Fruit fly (Drosophila melanogaster): Measurements from ENCODE around the gene Hacd1.
A peak's percentile ranks its signal among the peaks of the same experiment; 100 is the strongest.

Hacd1 gene

DNA sequence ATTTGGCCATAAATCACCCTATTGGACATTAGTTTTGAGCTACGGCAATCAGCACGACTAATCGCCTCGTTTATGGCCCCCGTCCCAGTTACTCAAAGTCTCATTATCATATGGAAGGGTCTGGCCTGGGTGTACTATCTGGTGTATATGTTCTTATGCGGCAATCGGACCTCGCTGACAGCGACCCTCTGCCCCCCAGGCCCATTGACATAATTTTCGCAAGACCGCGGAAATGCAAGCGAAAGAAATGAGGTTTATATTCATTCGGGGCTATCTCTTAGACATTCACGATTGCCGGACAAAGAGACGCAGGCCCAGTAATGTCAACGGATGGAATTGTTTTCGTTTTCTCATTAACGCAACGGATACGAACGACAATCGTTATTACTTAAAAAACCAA is 26.7 kb upstream of the Hacd1 start:
- peak; percentile 41 for TF ChIP-seq Sox14 (GFP tag; optimal IDR thresholded peaks at IDR 0.05)
- no peak for TF ChIP-seq salr (GFP tag; optimal IDR thresholded peaks at IDR 0.05)
- TF ChIP-seq vri (GFP tag; optimal IDR thresholded peaks at IDR 0.05): peak; percentile 80
- TF ChIP-seq Eip78C (GFP tag): peak; percentile 10
- TF ChIP-seq Sox15 (GFP tag; optimal IDR thresholded peaks at IDR 0.05): no peak
- TF ChIP-seq svp (GFP tag): peak; percentile 99
- no peak for TF ChIP-seq CG10631 (GFP tag; optimal IDR thresholded peaks at IDR 0.05)

dm6 chr2L:12028102-12028501 is 26.0 kb upstream of the Hacd1 start:
- TF ChIP-seq CG1621 (tag; optimal IDR thresholded peaks at IDR 0.05): no peak
- no peak for TF ChIP-seq fd85E (GFP tag; optimal IDR thresholded peaks at IDR 0.05)
- TF ChIP-seq Smox (GFP tag; optimal IDR thresholded peaks at IDR 0.05): no peak
- TF ChIP-seq OdsH (GFP tag; optimal IDR thresholded peaks at IDR 0.05): no peak
- no peak for TF ChIP-seq CG6276 (GFP tag; optimal IDR thresholded peaks at IDR 0.05)
- TF ChIP-seq Met (GFP tag; optimal IDR thresholded peaks at IDR 0.05): peak; percentile 22
- no peak for TF ChIP-seq CG11902 (GFP tag; optimal IDR thresholded peaks at IDR 0.05)
- peak; percentile 2 for TF ChIP-seq topi (GFP tag; optimal IDR thresholded peaks at IDR 0.05)
- TF ChIP-seq Hr4 (GFP tag; optimal IDR thresholded peaks at IDR 0.05): no peak
- TF ChIP-seq CG6808 (GFP tag; optimal IDR thresholded peaks at IDR 0.05): no peak
- TF ChIP-seq Eip93F (GFP tag; optimal IDR thresholded peaks at IDR 0.05): no peak
- no peak for TF ChIP-seq salr (GFP tag; optimal IDR thresholded peaks at IDR 0.05)
- no peak for TF ChIP-seq CG10669 (GFP tag; optimal IDR thresholded peaks at IDR 0.05)
- TF ChIP-seq pdm3 (GFP tag; optimal IDR thresholded peaks at IDR 0.05): no peak
- TF ChIP-seq CG11762 (GFP tag; optimal IDR thresholded peaks at IDR 0.05; ENCODE audit: insufficient read depth): no peak
- no peak for TF ChIP-seq CG6163 (GFP tag; IDR thresholded peaks at IDR 0.05)
- TF ChIP-seq CG31627 (GFP tag; optimal IDR thresholded peaks at IDR 0.05): no peak
- TF ChIP-seq vri (GFP tag; optimal IDR thresholded peaks at IDR 0.05): no peak
- no peak for TF ChIP-seq ss (GFP tag; optimal IDR thresholded peaks at IDR 0.05)
- TF ChIP-seq CG8119 (GFP tag; IDR thresholded peaks at IDR 0.05): no peak
- no peak for TF ChIP-seq achi (GFP tag; optimal IDR thresholded peaks at IDR 0.05)
- no peak for TF ChIP-seq net (GFP tag; optimal IDR thresholded peaks at IDR 0.05)
- no peak for TF ChIP-seq esn (GFP tag; optimal IDR thresholded peaks at IDR 0.05)
- peak; percentile 67 for TF ChIP-seq svp (GFP tag)
- no peak for TF ChIP-seq Hr38 (GFP tag; optimal IDR thresholded peaks at IDR 0.05)

dm6 chr2L:12027435-12027834 is 25.4 kb upstream of the Hacd1 start, which contains the start of gene dmGlut:
TSS of gene dmGlut (plus strand) at chr2L:12027438.
- TF ChIP-seq Hr38 (GFP tag; optimal IDR thresholded peaks at IDR 0.05) (no peak), CG8632 (GFP tag; optimal IDR thresholded peaks at IDR 0.05) (no peak), CG6163 (GFP tag; IDR thresholded peaks at IDR 0.05) (no peak), CG16779 (tag; optimal IDR thresholded peaks at IDR 0.05) (no peak), CG32006 (GFP tag; optimal IDR thresholded peaks at IDR 0.05) (no peak), svp (GFP tag) (no peak), Smox (GFP tag; optimal IDR thresholded peaks at IDR 0.05) (no peak), fd85E (GFP tag; optimal IDR thresholded peaks at IDR 0.05) (no peak)

DNA sequence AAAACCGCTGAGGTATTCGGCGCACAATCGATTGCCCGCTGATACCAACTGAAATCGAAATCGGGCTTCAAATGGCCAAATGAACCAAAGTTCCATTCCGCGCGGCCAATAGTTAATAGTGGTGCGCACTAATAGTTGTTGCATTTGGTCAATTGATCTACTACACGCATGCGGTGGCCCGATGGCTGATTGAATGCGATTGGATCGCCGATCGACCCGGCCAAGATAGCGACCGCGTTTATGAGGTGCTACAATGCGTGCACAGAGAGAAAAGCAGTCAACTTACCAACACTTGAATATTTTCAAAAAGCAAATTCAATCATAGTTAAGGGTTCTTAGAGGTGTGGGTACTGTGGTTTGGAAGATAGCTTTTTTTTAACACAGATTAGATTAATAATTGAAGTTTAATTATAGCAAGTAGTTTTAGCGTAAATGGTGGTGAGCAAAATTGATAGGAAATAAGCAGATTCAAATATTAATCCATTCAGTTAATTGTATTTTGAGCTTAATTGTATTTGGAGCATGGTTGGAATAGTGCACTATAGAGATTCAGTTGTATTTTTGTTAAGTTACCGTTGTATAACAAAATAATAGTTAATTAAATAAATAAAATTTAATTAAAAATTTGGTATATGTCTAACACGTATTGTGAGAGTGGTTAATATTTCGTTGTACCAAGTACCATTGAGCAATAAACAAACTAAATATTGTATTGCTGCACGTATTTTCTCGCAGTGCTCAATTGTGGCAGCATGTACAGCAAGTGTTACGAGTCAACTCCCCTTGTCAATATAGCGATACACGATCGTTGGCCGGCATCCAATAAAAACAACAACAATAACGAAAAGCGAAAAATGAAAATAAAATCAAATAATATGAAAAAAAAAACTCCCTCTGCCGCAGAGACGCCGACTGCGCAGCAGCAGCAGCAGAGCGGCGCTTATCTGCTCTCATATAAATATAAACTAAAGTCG is 24.7 kb upstream of the Hacd1 start:
- TF ChIP-seq CG6276 (GFP tag; optimal IDR thresholded peaks at IDR 0.05): peak; percentile 86
- peak; percentile 79; the same call in 2 of the 3 replicates for TF ChIP-seq CG6163 (GFP tag; IDR thresholded peaks at IDR 0.05)
- TF ChIP-seq Ets21C (GFP tag; optimal IDR thresholded peaks at IDR 0.05): peak; percentile 62
- peak; percentile 50 for TF ChIP-seq Hr4 (GFP tag; optimal IDR thresholded peaks at IDR 0.05)
- TF ChIP-seq CG4318 (GFP tag; optimal IDR thresholded peaks at IDR 0.05): peak; percentile 84
- TF ChIP-seq Hr38 (GFP tag; optimal IDR thresholded peaks at IDR 0.05): no peak
- peak; percentile 75 for TF ChIP-seq achi (GFP tag; optimal IDR thresholded peaks at IDR 0.05)
- TF ChIP-seq CG6792 (GFP tag; optimal IDR thresholded peaks at IDR 0.05): peak; percentile 68
- TF ChIP-seq Sox102F (GFP tag; optimal IDR thresholded peaks at IDR 0.05): peak; percentile 43
- peak; percentile 77 for TF ChIP-seq Ets96B (tag; optimal IDR thresholded peaks at IDR 0.05)
- TF ChIP-seq vri (GFP tag; optimal IDR thresholded peaks at IDR 0.05): peak; percentile 68
- no peak for TF ChIP-seq dac (GFP tag; optimal IDR thresholded peaks at IDR 0.05)
- peak; percentile 79 for TF ChIP-seq dsx (GFP tag; optimal IDR thresholded peaks at IDR 0.05; ENCODE audit: poor library complexity, severe bottlenecking)
- peak; percentile 65 for TF ChIP-seq Smox (GFP tag; optimal IDR thresholded peaks at IDR 0.05)
- peak; percentile 67 for TF ChIP-seq CG16779 (tag; optimal IDR thresholded peaks at IDR 0.05)
- TF ChIP-seq CG11294 (GFP tag; IDR thresholded peaks at IDR 0.05): peak; percentile 43
- TF ChIP-seq ss (GFP tag; optimal IDR thresholded peaks at IDR 0.05): peak; percentile 91 to 92
- peak; percentile 75 for TF ChIP-seq lz (GFP tag; optimal IDR thresholded peaks at IDR 0.05)
- peak; percentile 78 for TF ChIP-seq CG3032 (tag; optimal IDR thresholded peaks at IDR 0.05)
- TF ChIP-seq Eip75B (GFP tag; optimal IDR thresholded peaks at IDR 0.05): peak; percentile 1
- no peak for TF ChIP-seq fd85E (GFP tag; optimal IDR thresholded peaks at IDR 0.05)
- TF ChIP-seq CG11902 (GFP tag; optimal IDR thresholded peaks at IDR 0.05): peak; percentile 65

Measured in whole organism, prepupa.